Worm (Caenorhabditis elegans) whole organism, L1 larva: ENCODE measurements around the gene wht-7.

Experiments
- ces-1 ChIP-seq: fragments of 150-350 bp; optimal IDR thresholded peaks from 2 replicates; lab custom pipeline; 2014; ENCODE audit warnings: missing biosample characterization, missing genetic modification reagents, missing genetic modification characterization
- pag-3 ChIP-seq: sonication (generic microtip); optimal IDR thresholded peaks from 2 replicates; lab custom pipeline; 2017; ENCODE audit warnings: missing genetic modification characterization, mild to moderate bottlenecking, missing compliant biosample characterization, antibody characterized with exemption, borderline replicate concordance; ENCODE audit not compliant: insufficient read depth

- TF ChIP-seq ces-1 (no peak), pag-3 (tag; lab: Kevin White, UChicago) (no peak)
These were observed 33.7 kb upstream of the wht-7 start, which contains the start of gene nas-28 for ce11 chrIII:6183118-6183517.
